Worm (Caenorhabditis elegans) whole organism, L1 larva: ENCODE results near the gene acd-3.

Experiments
- C04F5.9 ChIP-seq: sonication (generic microtip); optimal IDR thresholded peaks from 2 replicates; lab custom pipeline; 2016; ENCODE audit warnings: missing genetic modification characterization, missing compliant biosample characterization
- C34B4.2 ChIP-seq: sonication (generic microtip); optimal IDR thresholded peaks from 2 replicates; lab custom pipeline; 2017; ENCODE audit warnings: mild to moderate bottlenecking, missing genetic modification characterization, missing compliant biosample characterization
- aha-1 ChIP-seq: fragments of 150-350 bp; optimal IDR thresholded peaks from 2 replicates; lab custom pipeline; 2014; ENCODE audit warnings: missing biosample characterization, missing genetic modification characterization
- alr-1 ChIP-seq: fragments of 200-800 bp; sonication (Bioruptor generic); optimal IDR thresholded peaks from 2 replicates; lab custom pipeline; 2018; ENCODE audit warnings: borderline replicate concordance, mild to moderate bottlenecking, missing genetic modification characterization, missing compliant biosample characterization
- aly-2 ChIP-seq: fragments of 150-350 bp; optimal IDR thresholded peaks from 2 replicates; lab custom pipeline; 2014; ENCODE audit warnings: missing biosample characterization, missing genetic modification characterization
- ceh-63 ChIP-seq: fragments of 200-800 bp; sonication (Bioruptor generic); optimal IDR thresholded peaks from 2 replicates; lab custom pipeline; 2018; ENCODE audit warnings: mild to moderate bottlenecking, missing genetic modification characterization, missing compliant biosample characterization
- ceh-8 ChIP-seq: fragments of 200-800 bp; sonication (Bioruptor generic); optimal IDR thresholded peaks from 2 replicates; lab custom pipeline; 2018; ENCODE audit warnings: mild to moderate bottlenecking, missing genetic modification characterization, moderate library complexity, missing compliant biosample characterization
- ceh-82 ChIP-seq, 3 experiments: fragments of 150-350 bp in 1 of 3; sonication (generic microtip) in 2 of 3; optimal IDR thresholded peaks; 2 replicates each; lab custom pipeline; 2014 to 2017; ENCODE audit warnings: missing biosample characterization in 3 of 3, missing genetic modification characterization in 3 of 3
- ceh-88 ChIP-seq: fragments of 200-800 bp; sonication (Bioruptor generic); IDR thresholded peaks from 2 replicates; pipeline ENCODE4 v1.3.6; 2022; ENCODE audit warnings: missing genetic modification characterization, missing compliant biosample characterization
- ceh-90 ChIP-seq: sonication (generic microtip); optimal IDR thresholded peaks from 2 replicates; lab custom pipeline; 2016; ENCODE audit warnings: missing genetic modification characterization, missing compliant biosample characterization
- ces-1 ChIP-seq: fragments of 150-350 bp; optimal IDR thresholded peaks from 2 replicates; lab custom pipeline; 2014; ENCODE audit warnings: missing biosample characterization, missing genetic modification reagents, missing genetic modification characterization
- efl-3 ChIP-seq: fragments of 200-800 bp; sonication (Bioruptor generic); optimal IDR thresholded peaks from 2 replicates; lab custom pipeline; 2018; ENCODE audit warnings: mild to moderate bottlenecking, missing genetic modification characterization, missing compliant biosample characterization
- egl-27 ChIP-seq, 2 experiments: fragments of 150-350 bp in 1 of 2; sonication (generic microtip); optimal IDR thresholded peaks; 3 replicates each; lab custom pipeline; 2017 to 2018; ENCODE audit warnings: missing biosample characterization in 2 of 2, missing genetic modification characterization in 2 of 2, missing genetic modification reagents in 2 of 2
- elt-3 ChIP-seq, 6 experiments: fragments of 150-350 bp in 1 of 6; sonication (generic microtip); optimal IDR thresholded peaks; 2 replicates each; lab custom pipeline; 2017 to 2018; ENCODE audit warnings: missing biosample characterization in 6 of 6, missing genetic modification characterization in 6 of 6, inconsistent platforms in 1 of 6
- ets-5 ChIP-seq: fragments of 200-800 bp; sonication (Bioruptor generic); IDR thresholded peaks from 2 replicates; pipeline ENCODE4 v1.3.6; 2022; ENCODE audit warnings: missing genetic modification characterization, missing compliant biosample characterization
- fkh-8 ChIP-seq: sonication (generic microtip); optimal IDR thresholded peaks from 2 replicates; lab custom pipeline; 2016; ENCODE audit warnings: mild to moderate bottlenecking, missing genetic modification characterization, missing compliant biosample characterization
- fos-1 ChIP-seq: fragments of 150-350 bp; optimal IDR thresholded peaks from 2 replicates; lab custom pipeline; 2014; ENCODE audit warnings: missing biosample characterization, missing genetic modification characterization
- grh-1 ChIP-seq: fragments of 200-800 bp; sonication (Bioruptor generic); IDR thresholded peaks from 2 replicates; pipeline ENCODE4 v1.3.6; 2022; ENCODE audit warnings: missing genetic modification reagents, missing genetic modification characterization, missing compliant biosample characterization
- hlh-17 ChIP-seq: fragments of 200-800 bp; sonication (Bioruptor generic); optimal IDR thresholded peaks from 2 replicates; lab custom pipeline; 2018; ENCODE audit warnings: missing genetic modification characterization, mild to moderate bottlenecking, missing compliant biosample characterization, moderate library complexity, borderline replicate concordance
- hpl-2 ChIP-seq: fragments of 150-350 bp; optimal IDR thresholded peaks from 2 replicates; lab custom pipeline; 2014; ENCODE audit warnings: missing biosample characterization, missing genetic modification reagents, missing genetic modification characterization
- irx-1 ChIP-seq: sonication (generic microtip); optimal IDR thresholded peaks from 2 replicates; lab custom pipeline; 2016; ENCODE audit warnings: missing genetic modification characterization, missing compliant biosample characterization
- isw-1 ChIP-seq: fragments of 200-800 bp; sonication (Bioruptor generic); IDR thresholded peaks from 2 replicates; pipeline ENCODE4 v1.3.6; 2022; ENCODE audit warnings: missing genetic modification characterization, missing compliant biosample characterization
- lin-14 ChIP-seq: fragments of 200-800 bp; sonication (Bioruptor generic); optimal IDR thresholded peaks from 2 replicates; lab custom pipeline; 2018; ENCODE audit warnings: mild to moderate bottlenecking, missing genetic modification characterization, moderate library complexity, missing compliant biosample characterization
- lin-39 ChIP-seq: fragments of 150-350 bp; optimal IDR thresholded peaks from 2 replicates; lab custom pipeline; 2014; ENCODE audit warnings: missing biosample characterization, missing genetic modification reagents, missing genetic modification characterization
- lir-3 ChIP-seq: sonication (generic microtip); optimal IDR thresholded peaks from 2 replicates; lab custom pipeline; 2016; ENCODE audit warnings: mild to moderate bottlenecking, missing genetic modification characterization, moderate library complexity, missing compliant biosample characterization; ENCODE audit not compliant: poor library complexity
- lsy-2 ChIP-seq, 2 experiments: fragments of 150-350 bp; optimal IDR thresholded peaks; 2 replicates each; lab custom pipeline; 2014; ENCODE audit warnings: missing biosample characterization in 2 of 2, missing genetic modification characterization in 2 of 2
- mab-9 ChIP-seq: fragments of 200-800 bp; sonication (Bioruptor generic); IDR thresholded peaks from 2 replicates; pipeline ENCODE4 v1.3.6; 2022; ENCODE audit warnings: missing genetic modification reagents, missing genetic modification characterization, missing compliant biosample characterization
- mdl-1 ChIP-seq, 2 experiments: fragments of 150-350 bp; optimal IDR thresholded peaks; 2 replicates each; lab custom pipeline; 2014 to 2017; ENCODE audit warnings: missing biosample characterization in 2 of 2, missing genetic modification characterization in 2 of 2, inconsistent platforms in 1 of 2
- mef-2 ChIP-seq: fragments of 150-350 bp; optimal IDR thresholded peaks from 2 replicates; lab custom pipeline; 2014; ENCODE audit warnings: missing biosample characterization, missing genetic modification characterization
- nhr-11 ChIP-seq: fragments of 150-350 bp; optimal IDR thresholded peaks from 2 replicates; lab custom pipeline; 2014; ENCODE audit warnings: missing biosample characterization, missing genetic modification characterization
- nhr-12 ChIP-seq: sonication (generic microtip); optimal IDR thresholded peaks from 2 replicates; lab custom pipeline; 2017; ENCODE audit warnings: missing biosample characterization, missing genetic modification characterization
- nhr-19 ChIP-seq: fragments of 200-800 bp; sonication (Bioruptor generic); conservative IDR thresholded peaks from 2 replicates; pipeline ENCODE4 v1.3.6; 2022; ENCODE audit warnings: missing genetic modification characterization, missing compliant biosample characterization
- nhr-20 ChIP-seq: sonication (generic microtip); optimal IDR thresholded peaks from 2 replicates; lab custom pipeline; 2016; ENCODE audit warnings: mild to moderate bottlenecking, missing genetic modification characterization, missing compliant biosample characterization
- nhr-237 ChIP-seq: fragments of 150-350 bp; optimal IDR thresholded peaks from 2 replicates; lab custom pipeline; 2014; ENCODE audit warnings: missing biosample characterization, missing genetic modification characterization
- nhr-71 ChIP-seq: sonication (generic microtip); optimal IDR thresholded peaks from 2 replicates; lab custom pipeline; 2016; ENCODE audit warnings: mild to moderate bottlenecking, missing genetic modification characterization, moderate library complexity, missing compliant biosample characterization
- nhr-84 ChIP-seq: sonication (generic microtip); optimal IDR thresholded peaks from 2 replicates; lab custom pipeline; 2017; ENCODE audit warnings: missing biosample characterization, missing genetic modification characterization
- nhr-90 ChIP-seq: sonication (generic microtip); optimal IDR thresholded peaks from 2 replicates; lab custom pipeline; 2016; ENCODE audit warnings: mild to moderate bottlenecking, missing genetic modification characterization, missing compliant biosample characterization; ENCODE audit not compliant: poor library complexity
- pag-3 ChIP-seq: sonication (generic microtip); optimal IDR thresholded peaks from 2 replicates; lab custom pipeline; 2017; ENCODE audit warnings: missing genetic modification characterization, mild to moderate bottlenecking, missing compliant biosample characterization, antibody characterized with exemption, borderline replicate concordance; ENCODE audit not compliant: insufficient read depth
- pax-3 ChIP-seq: fragments of 200-800 bp; sonication (Bioruptor generic); optimal IDR thresholded peaks from 2 replicates; lab custom pipeline; 2018; ENCODE audit warnings: mild to moderate bottlenecking, missing genetic modification characterization, moderate library complexity, missing compliant biosample characterization
- pqm-1 ChIP-seq: sonication (generic microtip); optimal IDR thresholded peaks from 3 replicates; lab custom pipeline; 2017; ENCODE audit warnings: missing biosample characterization, missing genetic modification characterization
- skn-1 ChIP-seq: fragments of 150-350 bp; optimal IDR thresholded peaks from 2 replicates; lab custom pipeline; 2014; ENCODE audit warnings: missing biosample characterization, missing genetic modification characterization
- sptf-1 ChIP-seq: fragments of 150-350 bp; optimal IDR thresholded peaks from 2 replicates; lab custom pipeline; 2014; ENCODE audit warnings: missing biosample characterization, missing genetic modification characterization
- swsn-7 ChIP-seq: sonication (generic microtip); optimal IDR thresholded peaks from 2 replicates; lab custom pipeline; 2016; ENCODE audit warnings: missing genetic modification characterization, missing compliant biosample characterization
- tbx-2 ChIP-seq: sonication (generic microtip); optimal IDR thresholded peaks from 2 replicates; lab custom pipeline; 2016; ENCODE audit warnings: missing genetic modification characterization, missing compliant biosample characterization
- tlp-1 ChIP-seq: fragments of 150-350 bp; optimal IDR thresholded peaks from 2 replicates; lab custom pipeline; 2014; ENCODE audit warnings: missing biosample characterization, missing genetic modification characterization
- unc-86 ChIP-seq: sonication (generic microtip); optimal IDR thresholded peaks from 2 replicates; lab custom pipeline; 2016; ENCODE audit warnings: missing genetic modification characterization, missing compliant biosample characterization
- vab-15 ChIP-seq: sonication (generic microtip); optimal IDR thresholded peaks from 2 replicates; lab custom pipeline; 2017; ENCODE audit warnings: missing genotype, mild to moderate bottlenecking, missing genetic modification characterization, missing compliant biosample characterization
- xbp-1 ChIP-seq: sonication (generic microtip); optimal IDR thresholded peaks from 2 replicates; lab custom pipeline; 2016; ENCODE audit warnings: missing genetic modification characterization, missing compliant biosample characterization
- zag-1 ChIP-seq: fragments of 150-350 bp; optimal IDR thresholded peaks from 2 replicates; lab custom pipeline; 2014; ENCODE audit warnings: missing biosample characterization, missing genetic modification characterization
- zip-4 ChIP-seq: fragments of 200-800 bp; sonication (Bioruptor generic); optimal IDR thresholded peaks from 2 replicates; lab custom pipeline; 2018; ENCODE audit warnings: mild to moderate bottlenecking, missing genetic modification characterization, moderate library complexity, missing compliant biosample characterization

Gene acd-3

ce11 chrX:14818464-14819259, 30.4 kb upstream of the acd-3 start, which contains the start of gene epn-1 (continued):
- no peak for TF ChIP-seq tlp-1
- peak; percentile 99 for TF ChIP-seq swsn-7 (tag; lab: Kevin White, UChicago)
- TF ChIP-seq mef-2 (tag; lab: Kevin White, UChicago) = peak; percentile 95
- peak; percentile 83 for TF ChIP-seq aha-1 (tag; lab: Kevin White, UChicago)
- peak; percentile 100 for TF ChIP-seq lin-14
- TF ChIP-seq ceh-63 (GFP tag; lab: Kevin White, UChicago) = no peak
- peak; percentile 69 for TF ChIP-seq C04F5.9 (tag; lab: Kevin White, UChicago)
- peak; percentile 97 for TF ChIP-seq nhr-90 (tag; lab: Kevin White, UChicago)
- TF ChIP-seq nhr-71 = peak; percentile 100
- no peak for TF ChIP-seq alr-1 (tag; lab: Kevin White, UChicago)
- TF ChIP-seq mdl-1 (tag; optimal IDR thresholded peaks at IDR 0.05; lab: Kevin White, UChicago) = peak; percentile 95 to 99
- no peak for TF ChIP-seq sptf-1 (tag; lab: Kevin White, UChicago)
- TF ChIP-seq pag-3 = peak; percentile 69
- TF ChIP-seq elt-3 (tag; optimal IDR thresholded peaks at IDR 0.05; lab: Kevin White, UChicago) = peak in 4 of 6 experiments; percentile 17 to 82 (median 54)
- TF ChIP-seq aly-2 (tag; lab: Kevin White, UChicago) = no peak
- TF ChIP-seq pqm-1 (tag; lab: Kevin White, UChicago) = no peak
- TF ChIP-seq skn-1 (tag; lab: Kevin White, UChicago) = peak; percentile 80
- peak; percentile 89 to 92 for TF ChIP-seq lsy-2 (tag; optimal IDR thresholded peaks at IDR 0.05; lab: Kevin White, UChicago)
- peak; percentile 39 for TF ChIP-seq efl-3 (GFP tag; lab: Kevin White, UChicago)
- no peak for TF ChIP-seq C34B4.2 (tag; lab: Kevin White, UChicago)
- peak; percentile 96 for TF ChIP-seq nhr-11 (tag; lab: Kevin White, UChicago)
- TF ChIP-seq pax-3 (tag; lab: Kevin White, UChicago) = peak; percentile 98
- peak; percentile 99 for TF ChIP-seq unc-86 (tag; lab: Kevin White, UChicago)
- TF ChIP-seq zip-4 (GFP tag; lab: Kevin White, UChicago) = peak; percentile 89
- peak; percentile 99 for TF ChIP-seq tbx-2 (tag; lab: Kevin White, UChicago)
- peak; percentile 94 for TF ChIP-seq grh-1 (GFP tag; lab: Robert Waterston, UW)
- TF ChIP-seq nhr-84 (tag; lab: Kevin White, UChicago) = no peak
- no peak for TF ChIP-seq ces-1
- peak; percentile 89 for TF ChIP-seq fos-1
- peak; percentile 91 for TF ChIP-seq mab-9
- peak; percentile 83 for TF ChIP-seq lir-3 (tag; lab: Kevin White, UChicago)
- TF ChIP-seq zag-1 (tag; lab: Kevin White, UChicago) = peak; percentile 13
- peak; percentile 27 for TF ChIP-seq ceh-90
- peak; percentile 94 for TF ChIP-seq ceh-8
- TF ChIP-seq hpl-2 (GFP tag; lab: Kevin White, UChicago) = peak; percentile 87
- peak; percentile 94 for TF ChIP-seq irx-1
- TF ChIP-seq nhr-12 (tag; lab: Kevin White, UChicago) = peak; percentile 27
- peak; percentile 98 for TF ChIP-seq ceh-88 (GFP tag; lab: Robert Waterston, UW)
- peak; percentile 99 for TF ChIP-seq fkh-8 (tag; lab: Kevin White, UChicago)
- TF ChIP-seq nhr-19 (GFP tag; lab: Robert Waterston, UW) = peak; percentile 97
- TF ChIP-seq hlh-17 (GFP tag; lab: Kevin White, UChicago) = no peak
- TF ChIP-seq ets-5 (GFP tag; lab: Robert Waterston, UW) = no peak
- TF ChIP-seq nhr-20 (tag; lab: Kevin White, UChicago) = peak; percentile 100
- peak; percentile 83 for TF ChIP-seq lin-39 (tag; lab: Kevin White, UChicago)
- TF ChIP-seq egl-27 (tag; optimal IDR thresholded peaks at IDR 0.05; lab: Kevin White, UChicago) = peak; percentile 85 to 97
- no peak for TF ChIP-seq vab-15 (tag; lab: Kevin White, UChicago)
- peak; percentile 94 for TF ChIP-seq xbp-1 (tag; lab: Kevin White, UChicago)
- TF ChIP-seq isw-1 (GFP tag; lab: Robert Waterston, UW) = peak; percentile 94
- peak; percentile 90 for TF ChIP-seq nhr-237 (tag; lab: Kevin White, UChicago)
- peak; percentile 92 to 95 (median 94) for TF ChIP-seq ceh-82 (tag; optimal IDR thresholded peaks at IDR 0.05; lab: Kevin White, UChicago)
